Worm (Caenorhabditis elegans) whole organism, young adult: ENCODE measurements around the gene T19B10.12.

Experiments used
- T26A5.8 ChIP-seq: sonication (generic microtip); optimal IDR thresholded peaks from 2 replicates; lab custom pipeline; 2016; ENCODE audit warnings: missing genetic modification characterization, missing compliant biosample characterization
- ama-1 ChIP-seq, 3 experiments: fragments of 150-350 bp in 1 of 3; sonication (generic microtip) in 2 of 3; optimal IDR thresholded peaks; 2 replicates each; lab custom pipeline; 2014 to 2018; ENCODE audit warnings: missing biosample characterization in 2 of 3, missing genetic modification characterization in 2 of 3, missing genetic modification reagents in 2 of 3
- ekl-4 ChIP-seq: fragments of 200-800 bp; sonication (Bioruptor generic); IDR thresholded peaks from 2 replicates; pipeline ENCODE4 v1.3.6; 2022; ENCODE audit warnings: missing genetic modification reagents, missing genetic modification characterization, missing compliant biosample characterization
- lin-40 ChIP-seq: sonication (generic microtip); optimal IDR thresholded peaks from 2 replicates; lab custom pipeline; 2016; ENCODE audit warnings: missing genetic modification characterization, mild to moderate bottlenecking, missing compliant biosample characterization, missing genotype, missing genetic modification reagents
- mcd-1 ChIP-seq: fragments of 200-800 bp; sonication (Bioruptor generic); IDR thresholded peaks from 2 replicates; pipeline ENCODE4 v1.3.6; 2022; ENCODE audit warnings: missing genetic modification reagents, missing genetic modification characterization, missing compliant biosample characterization
- snpc-4 ChIP-seq, 5 experiments: fragments of 150-350 bp in 1 of 5; sonication (generic microtip) in 4 of 5; optimal IDR thresholded peaks; 2 replicates each; lab custom pipeline; 2014 to 2018; ENCODE audit warnings: missing genetic modification characterization in 5 of 5, missing biosample characterization in 3 of 5, antibody characterized with exemption in 2 of 5, mild to moderate bottlenecking in 2 of 5, missing compliant biosample characterization in 2 of 5, missing genotype in 2 of 5, moderate library complexity in 2 of 5, missing genetic modification reagents in 1 of 5

DNA sequence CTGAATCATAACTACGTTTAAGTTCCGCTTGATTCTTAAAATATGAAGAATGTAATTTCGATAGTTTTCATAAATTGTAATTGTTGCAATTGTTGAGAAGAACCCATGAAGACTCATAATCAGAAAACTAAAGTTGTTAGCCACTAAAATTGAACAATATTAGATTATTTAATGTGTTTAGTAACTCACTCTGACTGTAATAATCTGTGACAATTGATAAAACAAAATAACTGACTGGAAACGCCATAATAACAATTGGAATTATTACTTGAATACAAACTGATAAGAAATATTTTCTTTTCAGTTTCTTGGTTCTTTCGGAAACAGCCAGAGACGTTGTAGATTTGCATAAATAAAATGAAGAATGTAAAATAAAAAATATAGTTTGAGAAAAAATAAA lies 48.6 kb downstream of the T19B10.12 start:
- no peak for TF ChIP-seq lin-40 (tag; lab: Kevin White, UChicago)
- no peak for TF ChIP-seq mcd-1 (GFP tag; lab: Robert Waterston, UW)
- TF ChIP-seq ama-1 (optimal IDR thresholded peaks at IDR 0.05; lab: Kevin White, UChicago), result no peak
- no peak for TF ChIP-seq ama-1 (GFP tag; optimal IDR thresholded peaks at IDR 0.05; lab: Kevin White, UChicago)
- no peak for TF ChIP-seq ekl-4 (GFP tag; lab: Robert Waterston, UW)
- no peak for TF ChIP-seq snpc-4 (GFP tag; optimal IDR thresholded peaks at IDR 0.05; lab: Kevin White, UChicago)
- no peak for TF ChIP-seq snpc-4 (tag; optimal IDR thresholded peaks at IDR 0.05; lab: Kevin White, UChicago)
- TF ChIP-seq T26A5.8 (tag; lab: Kevin White, UChicago), result no peak
